Worm (Caenorhabditis elegans): ENCODE results near the gene vit-5.

DNA sequence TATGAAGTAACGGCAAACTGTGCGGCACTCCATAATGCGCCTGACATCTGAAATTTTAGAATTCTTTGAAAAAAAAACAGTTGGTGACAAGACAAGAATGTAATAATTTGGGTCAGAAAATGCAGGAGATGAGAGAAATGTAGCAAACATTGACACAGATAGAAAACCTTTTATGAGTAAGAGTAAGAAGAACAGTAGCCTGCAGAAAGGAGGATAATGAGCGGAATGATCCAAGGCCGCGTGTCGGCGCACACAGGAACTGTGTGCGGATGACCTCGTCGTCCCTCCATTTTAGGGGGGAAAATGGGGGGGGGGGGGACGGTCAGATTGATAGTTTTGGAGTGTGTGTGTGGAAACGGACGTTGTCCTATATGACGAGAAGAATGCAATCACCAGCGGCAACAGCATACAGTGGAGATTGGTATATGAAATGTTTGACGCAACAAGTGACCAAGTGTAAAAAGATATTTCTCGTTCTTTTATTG, 11.4 kb downstream of the vit-5 start, which contains the start of gene dhs-27:
- TF ChIP-seq ceh-45 (GFP tag; IDR thresholded peaks at IDR 0.05) (no peak), dmd-4 (tag; optimal IDR thresholded peaks at IDR 0.05; ENCODE audit: borderline replicate concordance) (no peak), pqm-1 (tag; optimal IDR thresholded peaks at IDR 0.05) (no peak), pha-2 (tag; optimal IDR thresholded peaks at IDR 0.05) (no peak), unc-86 (tag; optimal IDR thresholded peaks at IDR 0.05) (no peak), ceh-6 (GFP tag; optimal IDR thresholded peaks at IDR 0.05) (no peak), ahr-1 (tag; optimal IDR thresholded peaks at IDR 0.05) (no peak), ama-1 (optimal IDR thresholded peaks at IDR 0.05) (no peak)
